Worm (Caenorhabditis elegans) whole organism, late embryonic: ENCODE data around the gene lips-9.
A peak's percentile ranks its signal among the peaks of the same experiment; 100 is the strongest.

Experiments used
- C08G9.2 ChIP-seq: sonication (generic microtip); optimal IDR thresholded peaks from 2 replicates; lab custom pipeline; 2016; ENCODE audit warnings: mild to moderate bottlenecking, missing genetic modification characterization, moderate library complexity, missing compliant biosample characterization
- C38D4.7 ChIP-seq: fragments of 200-800 bp; sonication (Bioruptor generic); optimal IDR thresholded peaks from 2 replicates; lab custom pipeline; 2018; ENCODE audit warnings: mild to moderate bottlenecking, missing genetic modification characterization, moderate library complexity, missing compliant biosample characterization
- K09A11.1 ChIP-seq: sonication (generic microtip); optimal IDR thresholded peaks from 2 replicates; lab custom pipeline; 2017; ENCODE audit warnings: antibody characterized with exemption, mild to moderate bottlenecking, missing genetic modification characterization, missing compliant biosample characterization; ENCODE audit not compliant: insufficient read depth
- Y22D7AL.16 ChIP-seq: sonication (generic microtip); optimal IDR thresholded peaks from 2 replicates; lab custom pipeline; 2016; ENCODE audit warnings: missing genetic modification characterization, missing compliant biosample characterization
- ahr-1 ChIP-seq: sonication (generic microtip); optimal IDR thresholded peaks from 2 replicates; lab custom pipeline; 2016; ENCODE audit warnings: missing genetic modification characterization, missing compliant biosample characterization
- ceh-14 ChIP-seq: sonication (generic microtip); optimal IDR thresholded peaks from 2 replicates; lab custom pipeline; 2016; ENCODE audit warnings: missing genotype, missing genetic modification characterization, missing compliant biosample characterization
- ceh-22 ChIP-seq: sonication (generic microtip); optimal IDR thresholded peaks from 2 replicates; lab custom pipeline; 2017; ENCODE audit warnings: missing biosample characterization, missing genetic modification characterization
- ceh-30 ChIP-seq: fragments of 150-350 bp; optimal IDR thresholded peaks from 2 replicates; lab custom pipeline; 2014; ENCODE audit warnings: missing biosample characterization, missing genetic modification characterization
- ceh-34 ChIP-seq: sonication (generic microtip); optimal IDR thresholded peaks from 2 replicates; lab custom pipeline; 2016; ENCODE audit warnings: mild to moderate bottlenecking, missing genetic modification characterization, missing compliant biosample characterization
- ceh-48 ChIP-seq: sonication (generic microtip); optimal IDR thresholded peaks from 2 replicates; lab custom pipeline; 2016; ENCODE audit warnings: missing genetic modification characterization, inconsistent platforms, missing compliant biosample characterization
- ceh-9 ChIP-seq: sonication (generic microtip); optimal IDR thresholded peaks from 2 replicates; lab custom pipeline; 2016; ENCODE audit warnings: mild to moderate bottlenecking, missing genetic modification characterization, inconsistent platforms, missing compliant biosample characterization
- dmd-4 ChIP-seq: sonication (generic microtip); optimal IDR thresholded peaks from 2 replicates; lab custom pipeline; 2016; ENCODE audit warnings: borderline replicate concordance, missing genetic modification characterization, missing compliant biosample characterization
- dve-1 ChIP-seq: sonication (generic microtip); optimal IDR thresholded peaks from 2 replicates; lab custom pipeline; 2017; ENCODE audit warnings: antibody characterized with exemption, mild to moderate bottlenecking, missing genetic modification characterization, missing compliant biosample characterization
- elt-2 ChIP-seq: sonication (generic microtip); optimal IDR thresholded peaks from 2 replicates; lab custom pipeline; 2016; ENCODE audit warnings: missing genetic modification reagents, missing genetic modification characterization, missing compliant biosample characterization
- elt-4 ChIP-seq: sonication (generic microtip); optimal IDR thresholded peaks from 2 replicates; lab custom pipeline; 2016; ENCODE audit warnings: missing genetic modification characterization, missing compliant biosample characterization
- fax-1 ChIP-seq: sonication (generic microtip); optimal IDR thresholded peaks from 2 replicates; lab custom pipeline; 2016; ENCODE audit warnings: missing genotype, missing genetic modification characterization, missing compliant biosample characterization
- fkh-10 ChIP-seq: fragments of 150-350 bp; optimal IDR thresholded peaks from 2 replicates; lab custom pipeline; 2014; ENCODE audit warnings: missing biosample characterization, missing genetic modification reagents, missing genetic modification characterization
- hlh-6 ChIP-seq: sonication (generic microtip); optimal IDR thresholded peaks from 2 replicates; lab custom pipeline; 2016; ENCODE audit warnings: missing genotype, missing genetic modification characterization, missing compliant biosample characterization
- hlh-8 ChIP-seq: sonication (generic microtip); optimal IDR thresholded peaks from 2 replicates; lab custom pipeline; 2016; ENCODE audit warnings: missing genotype, missing genetic modification characterization, missing compliant biosample characterization
- lin-11 ChIP-seq: fragments of 200-800 bp; sonication (Bioruptor generic); optimal IDR thresholded peaks from 2 replicates; lab custom pipeline; 2018; ENCODE audit warnings: mild to moderate bottlenecking, missing genetic modification characterization, missing compliant biosample characterization
- nhr-232 ChIP-seq: sonication (generic microtip); optimal IDR thresholded peaks from 2 replicates; lab custom pipeline; 2016; ENCODE audit warnings: missing genetic modification characterization, missing compliant biosample characterization
- npax-4 ChIP-seq: sonication (generic microtip); optimal IDR thresholded peaks from 2 replicates; lab custom pipeline; 2016; ENCODE audit warnings: missing genetic modification characterization, missing compliant biosample characterization
- odd-2 ChIP-seq: sonication (generic microtip); optimal IDR thresholded peaks from 2 replicates; lab custom pipeline; 2017; ENCODE audit warnings: antibody characterized with exemption, mild to moderate bottlenecking, missing genetic modification characterization, missing compliant biosample characterization
- pag-3 ChIP-seq: sonication (generic microtip); optimal IDR thresholded peaks from 2 replicates; lab custom pipeline; 2016; ENCODE audit warnings: missing compliant biosample characterization, missing genetic modification characterization, borderline replicate concordance
- pat-9 ChIP-seq: fragments of 200-800 bp; sonication (Bioruptor generic); optimal IDR thresholded peaks from 2 replicates; lab custom pipeline; 2018; ENCODE audit warnings: mild to moderate bottlenecking, missing genetic modification characterization, moderate library complexity, missing compliant biosample characterization
- pax-1 ChIP-seq: fragments of 150-350 bp; optimal IDR thresholded peaks from 2 replicates; lab custom pipeline; 2014; ENCODE audit warnings: missing biosample characterization, missing genetic modification characterization
- pha-4 ChIP-seq: fragments of 150-350 bp; optimal IDR thresholded peaks from 2 replicates; lab custom pipeline; 2018; ENCODE audit warnings: missing biosample characterization, missing genetic modification reagents, missing genetic modification characterization
- pqm-1 ChIP-seq: sonication (generic microtip); optimal IDR thresholded peaks from 2 replicates; lab custom pipeline; 2016; ENCODE audit warnings: missing genetic modification characterization, missing compliant biosample characterization
- ref-2 ChIP-seq: sonication (generic microtip); optimal IDR thresholded peaks from 2 replicates; lab custom pipeline; 2016; ENCODE audit warnings: missing genetic modification characterization, missing compliant biosample characterization
- rnt-1 ChIP-seq: sonication (generic microtip); optimal IDR thresholded peaks from 2 replicates; lab custom pipeline; 2016; ENCODE audit warnings: missing genetic modification characterization, missing compliant biosample characterization
- syd-9 ChIP-seq: sonication (generic microtip); optimal IDR thresholded peaks from 2 replicates; lab custom pipeline; 2016; ENCODE audit warnings: mild to moderate bottlenecking, missing genetic modification characterization, moderate library complexity, missing compliant biosample characterization
- unc-3 ChIP-seq, 2 experiments: fragments of 200-800 bp in 1 of 2; sonication (Bioruptor generic) in 1 of 2; sonication (generic microtip) in 1 of 2; conservative IDR thresholded peaks in 1 of 2; optimal IDR thresholded peaks in 1 of 2; 2 replicates each; pipeline versions ENCODE4 v1.3.6 to Lab custom; 2016 to 2022; ENCODE audit warnings: missing compliant biosample characterization in 2 of 2, missing genetic modification characterization in 2 of 2, missing genetic modification reagents in 1 of 2
- zip-5 ChIP-seq: sonication (generic microtip); optimal IDR thresholded peaks from 2 replicates; lab custom pipeline; 2016; ENCODE audit warnings: missing genetic modification characterization, missing compliant biosample characterization

lips-9 gene

ce11 chrII:12969622-12970021 is 34.5 kb upstream of the lips-9 start, which contains the start of gene Y38F1A.4:
Gene Y38F1A.4, minus strand, starts transcription at chrII:12969722.
- TF ChIP-seq hlh-8 (tag; lab: Kevin White, UChicago) (no peak), Y22D7AL.16 (no peak), hlh-6 (no peak), odd-2 (tag; lab: Kevin White, UChicago) (no peak)
- TF ChIP-seq, all 69 proteins: peak for 0

- TF ChIP-seq hlh-6 (peak; percentile 20), ref-2 (tag; lab: Kevin White, UChicago) (no peak)
- TF ChIP-seq, all 69 proteins: peak for 1
These were observed 33.4 kb upstream of the lips-9 start for ce11 chrII:12968448-12968969.

ce11 chrII:12966274-12966673 is 31.1 kb upstream of the lips-9 start:
- TF ChIP-seq rnt-1 (tag; lab: Kevin White, UChicago), result no peak
- TF ChIP-seq ceh-30 (tag; lab: Kevin White, UChicago), result no peak
- no peak for TF ChIP-seq ceh-14
- no peak for TF ChIP-seq elt-4
- TF ChIP-seq ahr-1 (tag; lab: Kevin White, UChicago), result no peak
- no peak for TF ChIP-seq npax-4 (tag; lab: Kevin White, UChicago)
- no peak for TF ChIP-seq elt-2
- no peak for TF ChIP-seq odd-2 (tag; lab: Kevin White, UChicago)
- TF ChIP-seq C08G9.2 (tag; lab: Kevin White, UChicago), result no peak
- TF ChIP-seq ceh-9 (tag; lab: Kevin White, UChicago), result no peak
- TF ChIP-seq pat-9, result no peak

ce11 chrII:12965589-12965988 is 30.4 kb upstream of the lips-9 start:
- TF ChIP-seq fax-1 (tag; lab: Kevin White, UChicago) (no peak), fkh-10 (GFP tag; lab: Kevin White, UChicago) (no peak), ceh-14 (no peak), zip-5 (tag; lab: Kevin White, UChicago) (no peak), lin-11 (tag; lab: Kevin White, UChicago) (no peak), hlh-6 (no peak), hlh-8 (tag; lab: Kevin White, UChicago) (no peak), pag-3 (tag; lab: Kevin White, UChicago) (no peak), syd-9 (tag; lab: Kevin White, UChicago) (no peak), ceh-30 (tag; lab: Kevin White, UChicago) (no peak), dve-1 (tag; lab: Kevin White, UChicago) (no peak), ceh-34 (tag; lab: Kevin White, UChicago) (no peak), dmd-4 (tag; lab: Kevin White, UChicago) (no peak)

ce11 chrII:12965538-12965588 is 30.2 kb upstream of the lips-9 start, which contains the start of gene ptr-18:
Gene ptr-18, plus strand, starts transcription at chrII:12965546.
- no peak for TF ChIP-seq ceh-14
- no peak for TF ChIP-seq ref-2 (tag; lab: Kevin White, UChicago)
- no peak for TF ChIP-seq ceh-22 (tag; lab: Kevin White, UChicago)
- TF ChIP-seq ceh-48, result no peak
- TF ChIP-seq pqm-1 (tag; lab: Kevin White, UChicago), result no peak
- TF ChIP-seq ahr-1 (tag; lab: Kevin White, UChicago), result no peak
- TF ChIP-seq K09A11.1 (tag; lab: Kevin White, UChicago), result no peak
- no peak for TF ChIP-seq pat-9
- no peak for TF ChIP-seq C38D4.7
- no peak for TF ChIP-seq fkh-10 (GFP tag; lab: Kevin White, UChicago)
- TF ChIP-seq pax-1 (tag; lab: Kevin White, UChicago), result no peak
- TF ChIP-seq syd-9 (tag; lab: Kevin White, UChicago), result no peak
- TF ChIP-seq pha-4 (tag; lab: Kevin White, UChicago), result no peak

- TF ChIP-seq pag-3 (tag; lab: Kevin White, UChicago) (no peak), dve-1 (tag; lab: Kevin White, UChicago) (no peak), unc-3 (GFP tag; conservative IDR thresholded peaks at IDR 0.05; lab: Robert Waterston, UW) (no peak), unc-3 (tag; optimal IDR thresholded peaks at IDR 0.05; lab: Kevin White, UChicago) (no peak), ceh-48 (no peak), npax-4 (tag; lab: Kevin White, UChicago) (no peak), nhr-232 (no peak)
These were observed 30.0 kb upstream of the lips-9 start for ce11 chrII:12965138-12965537.
